Worm (Caenorhabditis elegans): ENCODE results near the gene Y57G11C.43.

DNA sequence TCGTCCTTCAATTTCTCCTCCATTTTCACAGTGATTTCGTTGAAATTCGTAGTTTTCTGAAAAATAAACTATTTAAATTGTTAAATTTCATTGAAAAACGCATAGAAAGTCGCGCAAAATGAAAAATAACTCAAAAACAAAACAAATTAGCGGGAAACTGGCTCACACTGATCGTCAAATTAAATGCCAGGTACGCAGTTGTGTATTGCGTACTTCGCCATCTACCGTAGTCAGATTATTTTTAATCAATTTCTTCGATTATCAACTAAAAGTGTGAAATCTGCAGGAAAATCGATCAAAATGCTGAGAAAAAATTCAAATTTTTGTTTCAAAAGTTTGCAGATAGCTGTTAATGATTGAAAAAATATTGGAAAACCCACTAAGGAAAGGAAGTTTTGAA lies 14.3 kb upstream of the Y57G11C.43 start, which contains the start of gene Y57G11C.499:
- TF ChIP-seq dao-5 (tag; optimal IDR thresholded peaks at IDR 0.05) (no peak), W03F9.2 (tag; optimal IDR thresholded peaks at IDR 0.05) (no peak), him-1 (tag; optimal IDR thresholded peaks at IDR 0.05) (no peak)
